Worm (Caenorhabditis elegans) whole organism, young adult: ENCODE results near the gene C54E4.4.

Experiments used
- B0035.1 ChIP-seq: sonication (generic microtip); optimal IDR thresholded peaks from 2 replicates; lab custom pipeline; 2016; ENCODE audit warnings: missing genetic modification characterization, mild to moderate bottlenecking, missing compliant biosample characterization, missing genotype, missing genetic modification reagents
- C17E4.6 ChIP-seq: fragments of 200-800 bp; sonication (Bioruptor generic); IDR thresholded peaks from 2 replicates; pipeline ENCODE4 v1.3.6; 2022; ENCODE audit warnings: missing genetic modification reagents, missing genetic modification characterization, missing compliant biosample characterization
- F37B4.10 ChIP-seq: fragments of 200-800 bp; sonication (Bioruptor generic); IDR thresholded peaks from 2 replicates; pipeline ENCODE4 v1.3.6; 2022; ENCODE audit warnings: missing genetic modification characterization, missing compliant biosample characterization
- F39B2.1 ChIP-seq: fragments of 200-800 bp; sonication (Bioruptor generic); IDR thresholded peaks from 2 replicates; pipeline ENCODE4 v1.3.6; 2022; ENCODE audit warnings: missing genetic modification reagents, missing genetic modification characterization, missing compliant biosample characterization
- Y56A3A.18 ChIP-seq: fragments of 200-800 bp; sonication (Bioruptor generic); IDR thresholded peaks from 2 replicates; pipeline ENCODE4 v1.3.6; 2022; ENCODE audit warnings: missing genetic modification reagents, missing genetic modification characterization, missing compliant biosample characterization
- snpc-4 ChIP-seq, 5 experiments: fragments of 150-350 bp in 1 of 5; sonication (generic microtip) in 4 of 5; optimal IDR thresholded peaks; 2 replicates each; lab custom pipeline; 2014 to 2018; ENCODE audit warnings: missing genetic modification characterization in 5 of 5, missing biosample characterization in 3 of 5, antibody characterized with exemption in 2 of 5, mild to moderate bottlenecking in 2 of 5, missing compliant biosample characterization in 2 of 5, missing genotype in 2 of 5, moderate library complexity in 2 of 5, missing genetic modification reagents in 1 of 5

DNA sequence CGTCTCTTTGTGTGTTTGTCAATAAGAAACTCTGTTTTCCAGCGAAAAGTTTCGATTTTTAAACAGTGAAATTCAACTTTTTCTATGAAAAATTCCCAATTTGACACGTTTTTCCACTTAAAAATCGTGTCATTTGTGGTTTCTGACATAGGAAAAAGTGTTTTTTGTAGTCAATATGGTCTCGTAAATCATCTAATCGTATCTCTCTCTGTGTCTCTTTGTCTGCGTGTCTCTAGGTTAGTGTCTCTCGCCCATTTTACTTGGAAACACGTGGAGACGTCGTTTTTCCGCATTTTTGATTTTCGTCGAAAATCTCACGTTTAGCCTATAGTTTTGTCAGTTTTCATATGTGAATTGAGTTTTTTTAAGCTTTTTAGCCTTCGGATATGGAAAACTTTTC is 27.2 kb upstream of the C54E4.4 start:
- TF ChIP-seq F37B4.10 (GFP tag; lab: Robert Waterston, UW) (no peak), Y56A3A.18 (GFP tag; lab: Robert Waterston, UW) (no peak), B0035.1 (tag; lab: Kevin White, UChicago) (no peak), C17E4.6 (GFP tag; lab: Robert Waterston, UW) (no peak), snpc-4 (GFP tag; optimal IDR thresholded peaks at IDR 0.05; lab: Kevin White, UChicago) (no peak), snpc-4 (tag; optimal IDR thresholded peaks at IDR 0.05; lab: Kevin White, UChicago) (no peak), F39B2.1 (GFP tag; lab: Robert Waterston, UW) (no peak)
